Fruit fly (Drosophila melanogaster) whole organism, wandering third instar larva: ENCODE measurements around the gene bif.

Experiments
- Abd-B ChIP-seq: fragments of >200 bp; optimal IDR thresholded peaks from 2 replicates; lab custom pipeline; 2017; ENCODE audit warnings: missing biosample characterization, missing genetic modification characterization
- CG32264 ChIP-seq: fragments of 200-800 bp; sonication (Bioruptor generic); optimal IDR thresholded peaks from 2 replicates; lab custom pipeline; 2016; ENCODE audit warnings: missing biosample characterization, missing genetic modification characterization
- CG9705 ChIP-seq: fragments of 200-800 bp; sonication (Bioruptor generic); optimal IDR thresholded peaks from 2 replicates; lab custom pipeline; 2018; ENCODE audit warnings: missing biosample characterization, mild to moderate bottlenecking, missing genetic modification characterization
- CrebA ChIP-seq: fragments of 200-800 bp; sonication (Bioruptor generic); optimal IDR thresholded peaks from 2 replicates; lab custom pipeline; 2016; ENCODE audit warnings: missing biosample characterization, mild to moderate bottlenecking, missing genetic modification characterization, borderline replicate concordance
- Dfd ChIP-seq: fragments of >200 bp; optimal IDR thresholded peaks from 2 replicates; lab custom pipeline; 2017; ENCODE audit warnings: missing biosample characterization, missing genetic modification characterization
- Dif ChIP-seq: fragments of 200-275, 200-300 bp; sonication (Bioruptor generic); optimal IDR thresholded peaks from 2 replicates; lab custom pipeline; 2018; ENCODE audit warnings: missing biosample characterization, missing genetic modification characterization; ENCODE audit not compliant: partially characterized antibody
- GATAd ChIP-seq: sonication (Bioruptor generic); optimal IDR thresholded peaks from 2 replicates; lab custom pipeline; 2016; ENCODE audit warnings: missing biosample characterization, missing genetic modification characterization
- HLH106 ChIP-seq: fragments of 200-800 bp; optimal IDR thresholded peaks from 3 replicates; lab custom pipeline; 2019; ENCODE audit warnings: missing biosample characterization, mild to moderate bottlenecking, missing genetic modification characterization, moderate library complexity
- Hr78 ChIP-seq: fragments of >200 bp; optimal IDR thresholded peaks from 2 replicates; lab custom pipeline; 2017; ENCODE audit warnings: missing biosample characterization, missing genetic modification characterization
- Hr83 ChIP-seq: fragments of 200-300 bp; sonication (Bioruptor generic); optimal IDR thresholded peaks from 2 replicates; lab custom pipeline; 2016; ENCODE audit warnings: missing biosample characterization, mild to moderate bottlenecking, missing genetic modification characterization, moderate library complexity; ENCODE audit not compliant: poor library complexity, severe bottlenecking
- Jra ChIP-seq: sonication (Bioruptor generic); optimal IDR thresholded peaks from 2 replicates; lab custom pipeline; 2016; ENCODE audit warnings: missing biosample characterization, missing genetic modification characterization
- Mio ChIP-seq: sonication (Bioruptor generic); optimal IDR thresholded peaks from 2 replicates; lab custom pipeline; 2016; ENCODE audit warnings: missing biosample characterization, missing genetic modification characterization
- Myc ChIP-seq: fragments of >200 bp; optimal IDR thresholded peaks from 2 replicates; lab custom pipeline; 2017
- N ChIP-seq: fragments of >200 bp; optimal IDR thresholded peaks from 2 replicates; lab custom pipeline; 2018; ENCODE audit warnings: missing biosample characterization, missing external identifiers, missing genetic modification characterization
- OdsH ChIP-seq: fragments of 200-800 bp; sonication (Bioruptor generic); optimal IDR thresholded peaks from 2 replicates; lab custom pipeline; 2016; ENCODE audit warnings: missing biosample characterization, mild to moderate bottlenecking, missing genetic modification characterization
- Rel ChIP-seq, 2 experiments: fragments of 200-800 bp; sonication (Bioruptor generic) in 1 of 2; optimal IDR thresholded peaks; 2 replicates in 1 of 2; 3 replicates in 1 of 2; lab custom pipeline; 2016 to 2019; ENCODE audit warnings: mild to moderate bottlenecking in 2 of 2, missing biosample characterization in 2 of 2, missing genetic modification characterization in 2 of 2, moderate library complexity in 1 of 2
- Sp1 ChIP-seq: fragments of 200-800 bp; sonication (Bioruptor generic); optimal IDR thresholded peaks from 3 replicates; lab custom pipeline; 2019; ENCODE audit warnings: missing biosample characterization, mild to moderate bottlenecking, missing genetic modification characterization, moderate library complexity
- Vsx2 ChIP-seq: fragments of 200-300, 225-300 bp; sonication (Bioruptor generic); optimal IDR thresholded peaks from 2 replicates; lab custom pipeline; 2018; ENCODE audit warnings: missing biosample characterization, missing genetic modification characterization; ENCODE audit not compliant: partially characterized antibody
- br ChIP-seq: fragments of 200-800 bp; sonication (Bioruptor generic); optimal IDR thresholded peaks from 2 replicates; lab custom pipeline; 2016; ENCODE audit warnings: missing biosample characterization, missing genetic modification characterization
- brk ChIP-seq: fragments of 200-800 bp; sonication (Bioruptor generic); optimal IDR thresholded peaks from 2 replicates; lab custom pipeline; 2016; ENCODE audit warnings: missing biosample characterization, mild to moderate bottlenecking, missing genetic modification characterization
- dl ChIP-seq, 2 experiments: fragments of 175-275, 200-275 bp in 1 of 2; fragments of 200-275 bp in 1 of 2; sonication (Bioruptor generic); optimal IDR thresholded peaks; lab custom pipeline; 2018; ENCODE audit warnings: mild to moderate bottlenecking in 2 of 2, missing biosample characterization in 2 of 2, missing genetic modification characterization in 2 of 2, moderate library complexity in 2 of 2; ENCODE audit not compliant: partially characterized antibody in 2 of 2, insufficient read depth in 1 of 2
- dmrt93B ChIP-seq: fragments of 200-800 bp; sonication (Bioruptor generic); optimal IDR thresholded peaks from 2 replicates; lab custom pipeline; 2018; ENCODE audit warnings: missing biosample characterization, mild to moderate bottlenecking, missing genetic modification characterization
- ey ChIP-seq: fragments of 200-800 bp; sonication (Bioruptor generic); optimal IDR thresholded peaks from 2 replicates; lab custom pipeline; 2016; ENCODE audit warnings: missing biosample characterization, missing genetic modification characterization
- foxo ChIP-seq, 2 experiments: fragments of 200-800 bp; sonication (Bioruptor generic); optimal IDR thresholded peaks; 2 replicates in 1 of 2; 3 replicates in 1 of 2; lab custom pipeline; 2016 to 2017; ENCODE audit warnings: missing biosample characterization in 2 of 2, missing genetic modification characterization in 2 of 2
- fru ChIP-seq: fragments of 200-800 bp; sonication (Bioruptor generic); optimal IDR thresholded peaks from 3 replicates; lab custom pipeline; 2016; ENCODE audit warnings: missing biosample characterization, mild to moderate bottlenecking, missing genetic modification characterization
- h ChIP-seq: fragments of 200-800 bp; sonication (Bioruptor generic); optimal IDR thresholded peaks from 3 replicates; lab custom pipeline; 2016; ENCODE audit warnings: missing biosample characterization, mild to moderate bottlenecking, missing genetic modification characterization
- jim ChIP-seq: fragments of 175-275, 200-325 bp; sonication (Bioruptor generic); optimal IDR thresholded peaks from 2 replicates; lab custom pipeline; 2016; ENCODE audit warnings: missing biosample characterization, mild to moderate bottlenecking, missing genetic modification characterization
- lola ChIP-seq: fragments of >200 bp; optimal IDR thresholded peaks from 2 replicates; lab custom pipeline; 2017; ENCODE audit warnings: missing biosample characterization, missing genetic modification characterization
- pan ChIP-seq: fragments of >200 bp; optimal IDR thresholded peaks from 2 replicates; lab custom pipeline; 2017
- psq ChIP-seq: fragments of 200-800 bp; sonication (Bioruptor generic); optimal IDR thresholded peaks from 3 replicates; lab custom pipeline; 2017; ENCODE audit warnings: missing biosample characterization, mild to moderate bottlenecking, missing genetic modification characterization, moderate library complexity
- rgr ChIP-seq: fragments of 200-800 bp; sonication (Bioruptor generic); optimal IDR thresholded peaks from 3 replicates; lab custom pipeline; 2016; ENCODE audit warnings: missing biosample characterization, mild to moderate bottlenecking, missing genetic modification characterization
- sage ChIP-seq: fragments of 200-800 bp; sonication (Bioruptor generic); optimal IDR thresholded peaks from 2 replicates; lab custom pipeline; 2016; ENCODE audit warnings: missing biosample characterization, mild to moderate bottlenecking, missing genetic modification characterization
- tai ChIP-seq: sonication (Bioruptor generic); optimal IDR thresholded peaks from 2 replicates; lab custom pipeline; 2016; ENCODE audit warnings: missing biosample characterization, missing genetic modification characterization
- woc ChIP-seq: sonication (Bioruptor generic); optimal IDR thresholded peaks from 2 replicates; lab custom pipeline; 2016; ENCODE audit warnings: missing biosample characterization, mild to moderate bottlenecking, missing genetic modification characterization

bif gene

dm6 chrX:11713808-11714528 lies 35.2 kb downstream of the bif start:
- TF ChIP-seq ey (GFP tag; lab: Kevin White, UChicago): no peak
- no peak for TF ChIP-seq CG9705
- TF ChIP-seq sage (GFP tag; lab: Kevin White, UChicago): no peak
- TF ChIP-seq Dif: peak; percentile 91
- peak; percentile 86 to 91 for TF ChIP-seq dl (GFP tag; optimal IDR thresholded peaks at IDR 0.05; lab: Kevin White, UChicago; ENCODE audit: insufficient read depth in 1 of 2, partially characterized antibody in 2 of 2)
- peak; percentile 91 for TF ChIP-seq psq (GFP tag; lab: Kevin White, UChicago)
- TF ChIP-seq dmrt93B: no peak
- peak; percentile 29 for TF ChIP-seq OdsH (GFP tag; lab: Kevin White, UChicago)
- TF ChIP-seq Hr78: peak; percentile 48
- peak; percentile 38 for TF ChIP-seq h (GFP tag; lab: Kevin White, UChicago)
- no peak for TF ChIP-seq GATAd
- no peak for TF ChIP-seq Vsx2 (GFP tag; lab: Kevin White, UChicago)
- TF ChIP-seq rgr: peak; percentile 26
- TF ChIP-seq Abd-B (GFP tag; lab: Kevin White, UChicago): peak; percentile 25
- TF ChIP-seq br (GFP tag; lab: Kevin White, UChicago): no peak
- peak; percentile 47 for TF ChIP-seq Hr83
- peak; percentile 15 for TF ChIP-seq Sp1 (GFP tag; lab: Kevin White, UChicago)
- TF ChIP-seq Myc (lab: Kevin White, UChicago): no peak
- TF ChIP-seq lola (GFP tag; lab: Kevin White, UChicago): no peak
- no peak for TF ChIP-seq Dfd (GFP tag; lab: Kevin White, UChicago)
- no peak for TF ChIP-seq CrebA (GFP tag; lab: Kevin White, UChicago)
- no peak for TF ChIP-seq jim (GFP tag; lab: Kevin White, UChicago)
- no peak for TF ChIP-seq CG32264
- peak; percentile 81 for TF ChIP-seq N
- TF ChIP-seq foxo (GFP tag; optimal IDR thresholded peaks at IDR 0.05; lab: Kevin White, UChicago): no peak
- no peak for TF ChIP-seq Mio
- peak; percentile 12 for TF ChIP-seq Rel (GFP tag; optimal IDR thresholded peaks at IDR 0.05; lab: Kevin White, UChicago)
- TF ChIP-seq Rel (tag; optimal IDR thresholded peaks at IDR 0.05; lab: Kevin White, UChicago): peak; percentile 59

dm6 chrX:11714529-11715262 lies 35.9 kb downstream of the bif start:
- TF ChIP-seq sage (GFP tag; lab: Kevin White, UChicago) (no peak), tai (no peak), ey (GFP tag; lab: Kevin White, UChicago) (no peak), Sp1 (GFP tag; lab: Kevin White, UChicago) (no peak), HLH106 (tag; lab: Kevin White, UChicago) (peak; percentile 47), dmrt93B (peak; percentile 44), rgr (no peak), br (GFP tag; lab: Kevin White, UChicago) (peak; percentile 62), Hr83 (peak; percentile 22), psq (GFP tag; lab: Kevin White, UChicago) (peak; percentile 99), Rel (GFP tag; optimal IDR thresholded peaks at IDR 0.05; lab: Kevin White, UChicago) (no peak), Rel (tag; optimal IDR thresholded peaks at IDR 0.05; lab: Kevin White, UChicago) (peak; percentile 42), foxo (GFP tag; optimal IDR thresholded peaks at IDR 0.05; lab: Kevin White, UChicago) (peak in 1 of 2 experiments; percentile 56), brk (GFP tag; lab: Kevin White, UChicago) (peak; percentile 48), fru (peak; percentile 28), jim (GFP tag; lab: Kevin White, UChicago) (no peak), Jra (GFP tag; lab: Kevin White, UChicago) (no peak), dl (GFP tag; optimal IDR thresholded peaks at IDR 0.05; lab: Kevin White, UChicago; ENCODE audit: insufficient read depth in 1 of 2, partially characterized antibody in 2 of 2) (peak; percentile 15 to 57), woc (GFP tag; lab: Kevin White, UChicago) (peak; percentile 88), pan (lab: Kevin White, UChicago) (no peak), Dfd (GFP tag; lab: Kevin White, UChicago) (no peak), OdsH (GFP tag; lab: Kevin White, UChicago) (peak; percentile 40)
